Fruit fly (Drosophila melanogaster): Measurements from ENCODE around the gene Rca1.

Gene Rca1

dm6 chr2L:6853917-6854316, 1.8 kb downstream of the Rca1 start (continued):
- TF ChIP-seq kni (GFP tag; optimal IDR thresholded peaks at IDR 0.05) (no peak), Ada2b (GFP tag; IDR thresholded peaks at IDR 0.05) (no peak), CG30403 (GFP tag; optimal IDR thresholded peaks at IDR 0.05) (no peak), nau (GFP tag; optimal IDR thresholded peaks at IDR 0.05) (no peak), gsb-n (tag; optimal IDR thresholded peaks at IDR 0.05) (no peak), Mad (GFP tag; optimal IDR thresholded peaks at IDR 0.05) (no peak), Elba2 (GFP tag; optimal IDR thresholded peaks at IDR 0.05) (peak; percentile 3), trem (tag; optimal IDR thresholded peaks at IDR 0.05) (peak; percentile 72), fd96Cb (tag; optimal IDR thresholded peaks at IDR 0.05) (no peak), CG1024 (GFP tag; IDR thresholded peaks at IDR 0.05) (no peak), bigmax (GFP tag; optimal IDR thresholded peaks at IDR 0.05) (no peak), CG2199 (GFP tag; IDR thresholded peaks at IDR 0.05) (no peak), CG2889 (GFP tag; IDR thresholded peaks at IDR 0.05) (no peak), CrebB (tag; optimal IDR thresholded peaks at IDR 0.05) (no peak), YL-1 (GFP tag; optimal IDR thresholded peaks at IDR 0.05) (peak; percentile 93), gce (GFP tag; IDR thresholded peaks at IDR 0.05) (no peak), nerfin-1 (tag; optimal IDR thresholded peaks at IDR 0.05) (peak; percentile 23), CG10209 (GFP tag; optimal IDR thresholded peaks at IDR 0.05) (no peak), CG18599 (GFP tag; optimal IDR thresholded peaks at IDR 0.05) (no peak), Mrtf (GFP tag; IDR thresholded peaks at IDR 0.05) (no peak), Sox100B (GFP tag; optimal IDR thresholded peaks at IDR 0.05) (no peak), ssp (GFP tag; IDR thresholded peaks at IDR 0.05) (no peak), CG6813 (GFP tag; optimal IDR thresholded peaks at IDR 0.05) (no peak), ttk (GFP tag; IDR thresholded peaks at IDR 0.05) (no peak), cad (GFP tag; optimal IDR thresholded peaks at IDR 0.05) (no peak), psq (GFP tag; optimal IDR thresholded peaks at IDR 0.05) (no peak), BEAF-32 (GFP tag; optimal IDR thresholded peaks at IDR 0.05) (peak; percentile 43), HHEX (GFP tag; optimal IDR thresholded peaks at IDR 0.05) (no peak), pita (GFP tag; optimal IDR thresholded peaks at IDR 0.05) (peak; percentile 70), otp (GFP tag; IDR thresholded peaks at IDR 0.05) (no peak), jumu (GFP tag; optimal IDR thresholded peaks at IDR 0.05) (no peak), zen2 (GFP tag; IDR thresholded peaks at IDR 0.05; ENCODE audit: partially characterized antibody) (no peak), Deaf1 (tag; optimal IDR thresholded peaks at IDR 0.05) (no peak), CG16813 (GFP tag; IDR thresholded peaks at IDR 0.05; ENCODE audit: partially characterized antibody) (peak; percentile 32; the same call in 2 of the 3 replicates), sim (GFP tag; IDR thresholded peaks at IDR 0.05) (no peak), Xrp1 (GFP tag; IDR thresholded peaks at IDR 0.05) (no peak), CG1233 (GFP tag; optimal IDR thresholded peaks at IDR 0.05) (no peak), CG1603 (tag; optimal IDR thresholded peaks at IDR 0.05) (peak; percentile 80), Atf3 (GFP tag; optimal IDR thresholded peaks at IDR 0.05) (no peak), gem (tag; optimal IDR thresholded peaks at IDR 0.05) (no peak), CG4404 (GFP tag; IDR thresholded peaks at IDR 0.05) (no peak), CG7987 (GFP tag; optimal IDR thresholded peaks at IDR 0.05) (no peak), CG10959 (GFP tag; IDR thresholded peaks at IDR 0.05) (no peak), Dek (tag; optimal IDR thresholded peaks at IDR 0.05) (peak; percentile 17), lmd (GFP tag; IDR thresholded peaks at IDR 0.05) (no peak), aop (GFP tag; IDR thresholded peaks at IDR 0.05) (no peak), lbe (GFP tag; optimal IDR thresholded peaks at IDR 0.05) (no peak), yki (optimal IDR thresholded peaks at IDR 0.05) (no peak), zen (tag; optimal IDR thresholded peaks at IDR 0.05) (peak; percentile 21), CG4707 (GFP tag; optimal IDR thresholded peaks at IDR 0.05) (no peak), CG10462 (GFP tag; optimal IDR thresholded peaks at IDR 0.05) (no peak), CG14860 (GFP tag; IDR thresholded peaks at IDR 0.05; ENCODE audit: partially characterized antibody) (no peak)

Data from whole organism, embryonic.